Fruit fly (Drosophila melanogaster) whole organism, pupa: ENCODE measurements around the gene CG14414.

ENCODE experiments used
- CG10348 ChIP-seq: fragments of 200-800 bp; sonication (Bioruptor generic); IDR thresholded peaks from 2 replicates; pipeline ENCODE4 v1.3.6; 2022; ENCODE audit warnings: missing biosample characterization, missing genetic modification characterization
- CG15710 ChIP-seq: fragments of 200-800 bp; sonication (Bioruptor generic); optimal IDR thresholded peaks from 2 replicates; lab custom pipeline; 2018; ENCODE audit warnings: missing biosample characterization, mild to moderate bottlenecking, missing genetic modification characterization, moderate library complexity
- CG8159 ChIP-seq: fragments of 200-800 bp; sonication (Bioruptor generic); optimal IDR thresholded peaks from 3 replicates; lab custom pipeline; 2018; ENCODE audit warnings: missing biosample characterization, mild to moderate bottlenecking, missing genetic modification characterization, moderate library complexity
- CG8301 ChIP-seq: fragments of 200-800 bp; sonication (Bioruptor generic); optimal IDR thresholded peaks from 2 replicates; lab custom pipeline; 2018; ENCODE audit warnings: missing biosample characterization, mild to moderate bottlenecking, missing genetic modification characterization
- CG9948 ChIP-seq: fragments of 200-800 bp; sonication (Bioruptor generic); optimal IDR thresholded peaks from 2 replicates; lab custom pipeline; 2018; ENCODE audit warnings: missing biosample characterization, mild to moderate bottlenecking, missing genetic modification characterization, moderate library complexity

CG14414 gene

DNA sequence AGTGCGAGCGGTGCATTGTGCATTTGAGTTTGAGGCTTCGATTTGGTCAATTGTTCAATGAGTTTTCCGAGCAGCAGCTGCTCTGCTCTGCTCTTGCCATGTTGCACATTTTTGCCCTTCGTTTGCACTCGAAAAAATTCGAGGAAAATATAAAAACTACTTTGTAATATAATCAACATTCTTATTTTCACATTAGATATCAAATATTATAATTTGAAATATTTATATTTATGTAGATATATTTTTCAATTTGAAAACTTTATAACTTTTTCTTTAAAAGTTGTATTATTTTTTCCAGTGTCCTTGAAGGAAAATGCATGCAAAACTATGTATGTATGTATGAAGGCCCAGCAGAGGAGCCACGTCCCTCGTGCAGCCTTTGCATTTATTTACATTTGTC lies 49.0 kb downstream of the CG14414 start:
- TF ChIP-seq CG8301 (tag; lab: Kevin White, UChicago): no peak
- peak; percentile 44 for TF ChIP-seq CG8159 (tag; lab: Kevin White, UChicago)
- TF ChIP-seq CG9948 (tag; lab: Kevin White, UChicago): peak; percentile 1
- no peak for TF ChIP-seq CG15710 (tag; lab: Kevin White, UChicago)
- TF ChIP-seq CG10348 (GFP tag; lab: Robert Waterston, UW): no peak
